Fruit fly (Drosophila melanogaster) whole organism, embryonic: ENCODE data around the gene mib2.

ENCODE experiments used
- Bgb ChIP-seq: fragments of 200-800 bp; sonication (Bioruptor generic); IDR thresholded peaks from 2 replicates; pipeline ENCODE4 v1.3.6; 2022; ENCODE audit warnings: missing biosample characterization, missing genetic modification characterization; ENCODE audit not compliant: partially characterized antibody
- CG10366 ChIP-seq: fragments of 200-800 bp; sonication (Bioruptor generic); IDR thresholded peaks from 2 replicates; pipeline ENCODE4 v1.3.6; 2022; ENCODE audit warnings: missing biosample characterization, missing genetic modification characterization
- CG12219 ChIP-seq: fragments of 200-800 bp; sonication (Bioruptor generic); optimal IDR thresholded peaks from 3 replicates; lab custom pipeline; 2018; ENCODE audit warnings: missing biosample characterization, mild to moderate bottlenecking, missing genetic modification characterization
- CG14710 ChIP-seq: fragments of 200-800 bp; sonication (Bioruptor generic); optimal IDR thresholded peaks from 3 replicates; lab custom pipeline; 2019; ENCODE audit warnings: missing biosample characterization, mild to moderate bottlenecking, missing genetic modification characterization, moderate library complexity
- CG15601 ChIP-seq: fragments of 200-800 bp; sonication (Bioruptor generic); optimal IDR thresholded peaks from 3 replicates; lab custom pipeline; 2019; ENCODE audit warnings: missing biosample characterization, mild to moderate bottlenecking, missing genetic modification characterization, moderate library complexity
- CG16813 ChIP-seq: fragments of 200-800 bp; sonication (Bioruptor generic); IDR thresholded peaks from 3 replicates; pipeline ENCODE4 v1.3.6; 2022; ENCODE audit warnings: missing biosample characterization, missing genetic modification characterization; ENCODE audit not compliant: partially characterized antibody
- CG16815 ChIP-seq: fragments of 200-800 bp; sonication (Bioruptor generic); optimal IDR thresholded peaks from 3 replicates; lab custom pipeline; 2017; ENCODE audit warnings: missing biosample characterization, mild to moderate bottlenecking, missing genetic modification characterization
- CG16863 ChIP-seq: fragments of 200-800 bp; sonication (Bioruptor generic); optimal IDR thresholded peaks from 3 replicates; lab custom pipeline; 2016; ENCODE audit warnings: missing biosample characterization, missing genetic modification characterization
- CG32767 ChIP-seq: fragments of 200-800 bp; sonication (Bioruptor generic); IDR thresholded peaks from 2 replicates; pipeline ENCODE4 v1.3.6; 2022; ENCODE audit warnings: missing biosample characterization, missing genetic modification characterization
- CG33557 ChIP-seq: fragments of 200-800 bp; sonication (Bioruptor generic); optimal IDR thresholded peaks from 2 replicates; lab custom pipeline; 2019; ENCODE audit warnings: missing biosample characterization, mild to moderate bottlenecking, missing genetic modification characterization, moderate library complexity
- CG3726 ChIP-seq: fragments of 200-800 bp; sonication (Bioruptor generic); IDR thresholded peaks from 3 replicates; pipeline ENCODE4, ENCODE4 v1.3.6; 2022; ENCODE audit warnings: missing biosample characterization, missing genetic modification characterization
- CG5953 ChIP-seq: fragments of 200-800 bp; sonication (Bioruptor generic); IDR thresholded peaks from 2 replicates; pipeline ENCODE4 v1.3.6; 2022; ENCODE audit warnings: missing biosample characterization, missing genetic modification characterization
- CG7372 ChIP-seq: fragments of 200-800 bp; sonication (Bioruptor generic); IDR thresholded peaks from 2 replicates; pipeline ENCODE4 v1.3.6; 2022; ENCODE audit warnings: missing biosample characterization, missing genetic modification characterization
- CG7556 ChIP-seq: fragments of 200-800 bp; sonication (Bioruptor generic); optimal IDR thresholded peaks from 2 replicates; lab custom pipeline; 2017; ENCODE audit warnings: missing biosample characterization, mild to moderate bottlenecking, missing genetic modification characterization
- CG7963 ChIP-seq: fragments of 200-800 bp; sonication (Bioruptor generic); IDR thresholded peaks from 3 replicates; pipeline ENCODE4 v1.3.6; 2022; ENCODE audit warnings: missing biosample characterization, missing genetic modification characterization; ENCODE audit not compliant: partially characterized antibody
- CG9727 ChIP-seq: fragments of 200-800 bp; sonication (Bioruptor generic); optimal IDR thresholded peaks from 3 replicates; lab custom pipeline; 2017; ENCODE audit warnings: missing biosample characterization, mild to moderate bottlenecking, missing genetic modification characterization
- Dek ChIP-seq: fragments of 200-800 bp; sonication (Bioruptor generic); optimal IDR thresholded peaks from 3 replicates; lab custom pipeline; 2019; ENCODE audit warnings: missing biosample characterization, mild to moderate bottlenecking, missing genetic modification characterization, moderate library complexity
- Doc3 ChIP-seq: fragments of 200-800 bp; sonication (Bioruptor generic); IDR thresholded peaks from 3 replicates; pipeline ENCODE4 v1.3.6; 2022; ENCODE audit warnings: missing biosample characterization, missing genetic modification characterization; ENCODE audit not compliant: partially characterized antibody
- Ets97D ChIP-seq: fragments of 200-800 bp; sonication (Bioruptor generic); optimal IDR thresholded peaks from 3 replicates; lab custom pipeline; 2016; ENCODE audit warnings: missing biosample characterization, missing genetic modification characterization
- Hr78 ChIP-seq, 2 experiments: fragments of 200-800 bp in 1 of 2; fragments of >200 bp in 1 of 2; sonication (Bioruptor generic) in 1 of 2; optimal IDR thresholded peaks; 2 replicates each; lab custom pipeline; 2017 to 2019; ENCODE audit warnings: missing biosample characterization in 2 of 2, missing genetic modification characterization in 2 of 2, mild to moderate bottlenecking in 1 of 2, moderate library complexity in 1 of 2
- Meics ChIP-seq: fragments of 200-800 bp; sonication (Bioruptor generic); optimal IDR thresholded peaks from 2 replicates; lab custom pipeline; 2017; ENCODE audit warnings: missing biosample characterization, mild to moderate bottlenecking, missing genetic modification characterization
- NFAT ChIP-seq: fragments of 200-800 bp; sonication (Bioruptor generic); IDR thresholded peaks from 2 replicates; pipeline ENCODE4 v1.3.6; 2022; ENCODE audit warnings: missing biosample characterization, missing genetic modification characterization
- Nf-YB ChIP-seq: fragments of 200-800 bp; sonication (Bioruptor generic); optimal IDR thresholded peaks from 3 replicates; lab custom pipeline; 2019; ENCODE audit warnings: missing biosample characterization, mild to moderate bottlenecking, missing genetic modification characterization, moderate library complexity
- Rfx ChIP-seq: fragments of 200-800 bp; sonication (Bioruptor generic); IDR thresholded peaks from 2 replicates; pipeline ENCODE4 v1.3.6; 2022; ENCODE audit warnings: missing biosample characterization, missing genetic modification characterization
- Sin3A ChIP-seq: fragments of >200 bp; optimal IDR thresholded peaks from 2 replicates; lab custom pipeline; 2018
- Six4 ChIP-seq: fragments of 200-800 bp; sonication (Bioruptor generic); optimal IDR thresholded peaks from 2 replicates; lab custom pipeline; 2016; ENCODE audit warnings: missing biosample characterization, missing genetic modification characterization
- Stat92E ChIP-seq, 3 experiments: fragments of >200 bp in 2 of 3; fragments of 200-800 bp in 1 of 3; sonication (Bioruptor generic) in 1 of 3; optimal IDR thresholded peaks; 2 replicates each; lab custom pipeline; 2017 to 2019; ENCODE audit warnings: missing biosample characterization in 3 of 3, missing genetic modification characterization in 3 of 3, mild to moderate bottlenecking in 1 of 3, moderate library complexity in 1 of 3
- Xrp1 ChIP-seq: fragments of 200-800 bp; sonication (Bioruptor generic); IDR thresholded peaks from 2 replicates; pipeline ENCODE4 v1.3.6; 2022; ENCODE audit warnings: missing biosample characterization, missing genetic modification characterization
- aop ChIP-seq: fragments of 200-800 bp; sonication (Bioruptor generic); IDR thresholded peaks from 2 replicates; pipeline ENCODE4 v1.3.6; 2022; ENCODE audit warnings: missing biosample characterization, missing genetic modification characterization
- bab2 ChIP-seq: fragments of 200-800 bp; sonication (Bioruptor generic); optimal IDR thresholded peaks from 2 replicates; lab custom pipeline; 2016; ENCODE audit warnings: missing biosample characterization, missing genetic modification characterization
- dan ChIP-seq: fragments of 200-800 bp; sonication (Bioruptor generic); IDR thresholded peaks from 2 replicates; pipeline ENCODE4 v1.3.6; 2022; ENCODE audit warnings: missing biosample characterization, missing genetic modification characterization
- dati ChIP-seq: fragments of 200-800 bp; sonication (Bioruptor generic); IDR thresholded peaks from 2 replicates; pipeline ENCODE4 v1.3.6; 2022; ENCODE audit warnings: missing biosample characterization, missing genetic modification characterization
- disco-r ChIP-seq: fragments of 200-800 bp; sonication (Bioruptor generic); optimal IDR thresholded peaks from 2 replicates; lab custom pipeline; 2016; ENCODE audit warnings: missing biosample characterization, missing genetic modification characterization
- emc ChIP-seq: fragments of 200-800 bp; sonication (Bioruptor generic); optimal IDR thresholded peaks from 2 replicates; lab custom pipeline; 2016; ENCODE audit warnings: missing biosample characterization, missing genetic modification characterization
- ewg ChIP-seq: fragments of 200-800 bp; sonication (Bioruptor generic); optimal IDR thresholded peaks from 3 replicates; lab custom pipeline; 2017; ENCODE audit warnings: mild to moderate bottlenecking, missing biosample characterization, missing genetic modification reagents, missing genetic modification characterization
- fru ChIP-seq: fragments of >200 bp; optimal IDR thresholded peaks from 2 replicates; lab custom pipeline; 2017
- gt ChIP-seq: fragments of 200-800 bp; sonication (Bioruptor generic); IDR thresholded peaks from 2 replicates; pipeline ENCODE4 v1.3.6; 2022; ENCODE audit warnings: missing biosample characterization, missing genetic modification characterization
- jing ChIP-seq: fragments of 200-800 bp; sonication (Bioruptor generic); optimal IDR thresholded peaks from 2 replicates; lab custom pipeline; 2018; ENCODE audit warnings: missing biosample characterization, mild to moderate bottlenecking, missing genetic modification characterization
- lbe ChIP-seq: fragments of 200-800 bp; sonication (Bioruptor generic); optimal IDR thresholded peaks from 2 replicates; lab custom pipeline; 2016; ENCODE audit warnings: missing biosample characterization, mild to moderate bottlenecking, missing genetic modification characterization
- pan ChIP-seq, 4 experiments: fragments of >200 bp in 3 of 4; fragments of 200-800 bp in 1 of 4; sonication (Bioruptor generic) in 1 of 4; optimal IDR thresholded peaks in 3 of 4; IDR thresholded peaks in 1 of 4; 2 replicates each; pipeline versions ENCODE4 v1.3.6 to Lab custom; 2017 to 2022; ENCODE audit warnings: missing biosample characterization in 2 of 4, missing genetic modification characterization in 2 of 4, mixed read lengths in 1 of 4
- psq ChIP-seq: fragments of 200-800 bp; sonication (Bioruptor generic); optimal IDR thresholded peaks from 2 replicates; lab custom pipeline; 2017; ENCODE audit warnings: missing biosample characterization, missing genetic modification characterization
- sc ChIP-seq, 3 experiments: fragments of >200 bp in 2 of 3; fragments of 200-800 bp in 1 of 3; sonication (Bioruptor generic) in 1 of 3; optimal IDR thresholded peaks; 2 replicates in 2 of 3; 3 replicates in 1 of 3; lab custom pipeline; 2017; ENCODE audit warnings: mild to moderate bottlenecking in 1 of 3, missing biosample characterization in 1 of 3, missing genetic modification characterization in 1 of 3, missing genetic modification reagents in 1 of 3
- slp2 ChIP-seq: fragments of 200-800 bp; sonication (Bioruptor generic); optimal IDR thresholded peaks from 2 replicates; lab custom pipeline; 2016; ENCODE audit warnings: missing biosample characterization, missing genetic modification characterization
- so ChIP-seq: fragments of 200-800 bp; sonication (Bioruptor generic); IDR thresholded peaks from 3 replicates; pipeline ENCODE4 v1.3.6; 2022; ENCODE audit warnings: missing biosample characterization, missing genetic modification characterization
- sqz ChIP-seq: fragments of 200-800 bp; sonication (Bioruptor generic); optimal IDR thresholded peaks from 3 replicates; lab custom pipeline; 2018; ENCODE audit warnings: missing biosample characterization, mild to moderate bottlenecking, missing genetic modification characterization
- tap ChIP-seq: fragments of 200-800 bp; optimal IDR thresholded peaks from 3 replicates; lab custom pipeline; 2019; ENCODE audit warnings: missing biosample characterization, mild to moderate bottlenecking, missing genetic modification characterization, moderate library complexity
- tna ChIP-seq: fragments of 200-800 bp; sonication (Bioruptor generic); IDR thresholded peaks from 2 replicates; pipeline ENCODE4 v1.3.6; 2022; ENCODE audit warnings: missing biosample characterization, missing genetic modification characterization; ENCODE audit not compliant: partially characterized antibody
- unpg ChIP-seq: fragments of 200-800 bp; sonication (Bioruptor generic); optimal IDR thresholded peaks from 3 replicates; lab custom pipeline; 2018; ENCODE audit warnings: missing biosample characterization, mild to moderate bottlenecking, missing genetic modification characterization, moderate library complexity

Gene mib2

DNA sequence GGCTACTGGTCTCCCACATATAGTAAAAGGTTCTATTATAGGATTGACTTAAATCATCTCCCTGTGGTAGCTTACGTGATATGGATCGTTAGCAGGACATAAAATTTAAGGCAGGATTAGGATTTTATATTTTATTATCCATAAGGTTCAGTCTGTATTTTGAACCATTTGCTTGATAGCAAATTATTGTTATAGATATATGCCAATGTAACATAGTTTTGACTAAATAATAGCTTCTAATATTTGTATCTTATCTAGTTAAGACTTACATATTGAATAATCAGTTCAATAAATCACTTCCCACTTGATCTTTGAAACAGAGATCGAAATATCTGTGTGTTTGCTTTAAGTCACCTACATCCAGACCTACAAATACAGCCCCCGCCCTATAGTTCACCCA, 23.7 kb upstream of the mib2 start, which contains the start of gene robl37BC:
robl37BC (plus strand) TSS at position 301 of the 400 bp plus-strand sequence.
- TF ChIP-seq tna, result no peak
- TF ChIP-seq CG7963 (GFP tag; lab: Robert Waterston, UW), result no peak
- no peak for TF ChIP-seq Ets97D
- TF ChIP-seq aop, result no peak
- TF ChIP-seq disco-r, result no peak
- TF ChIP-seq CG10366 (GFP tag; lab: Robert Waterston, UW), result no peak
- TF ChIP-seq sc (optimal IDR thresholded peaks at IDR 0.05; lab: Kevin White, UChicago), result no peak
- TF ChIP-seq sc (GFP tag; optimal IDR thresholded peaks at IDR 0.05; lab: Kevin White, UChicago), result no peak
- TF ChIP-seq CG3726 (GFP tag; lab: Robert Waterston, UW), result no peak
- TF ChIP-seq pan (optimal IDR thresholded peaks at IDR 0.05; lab: Kevin White, UChicago), result no peak
- TF ChIP-seq pan (GFP tag; optimal IDR thresholded peaks at IDR 0.05 in 1 of 2, IDR thresholded peaks at IDR 0.05 in 1 of 2), result no peak
- TF ChIP-seq Six4 (GFP tag; lab: Kevin White, UChicago), result no peak
- no peak for TF ChIP-seq CG16815 (GFP tag; lab: Kevin White, UChicago)
- TF ChIP-seq emc (GFP tag; lab: Kevin White, UChicago), result no peak
- TF ChIP-seq CG5953, result no peak
- TF ChIP-seq unpg, result no peak
- TF ChIP-seq CG16863 (GFP tag; lab: Kevin White, UChicago), result no peak
- no peak for TF ChIP-seq CG9727 (GFP tag; lab: Kevin White, UChicago)
- no peak for TF ChIP-seq CG16813 (GFP tag; lab: Robert Waterston, UW)
- no peak for TF ChIP-seq Bgb (GFP tag; lab: Robert Waterston, UW)

DNA sequence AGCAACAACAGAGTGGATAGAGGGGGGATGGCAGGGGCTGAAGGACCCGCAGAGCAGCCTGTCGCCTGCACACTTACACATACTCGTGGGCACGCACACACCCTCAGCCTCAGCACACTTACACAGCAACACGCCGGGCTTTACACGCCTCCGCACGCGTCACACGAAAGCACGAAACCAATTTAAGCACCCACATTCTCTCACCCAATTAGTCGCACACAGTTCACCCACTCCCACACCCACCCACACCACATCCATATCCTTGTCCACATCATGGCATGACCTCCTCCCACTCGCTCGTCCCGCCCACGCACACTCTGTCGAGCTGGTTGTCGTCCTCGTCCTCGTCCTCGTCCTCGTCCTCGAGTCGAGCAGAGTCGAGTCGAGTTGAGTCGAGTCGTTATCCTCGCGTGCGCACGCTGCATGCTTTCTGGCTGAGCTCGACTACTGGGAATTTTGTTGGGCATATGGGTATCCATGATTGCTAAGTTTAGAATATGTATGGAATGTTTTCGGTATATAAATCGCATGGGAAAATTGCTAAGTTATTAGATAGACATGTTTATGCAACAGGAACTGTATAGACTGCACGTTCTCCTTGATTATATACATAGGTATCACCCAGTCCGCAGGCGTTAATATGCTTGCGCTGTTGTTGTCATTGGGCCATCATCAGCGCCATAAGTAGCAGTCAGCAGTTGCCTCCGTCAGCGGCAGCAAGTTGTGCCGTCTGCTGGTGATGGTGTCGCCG, 22.2 kb upstream of the mib2 start:
- TF ChIP-seq Sin3A (lab: Kevin White, UChicago) (no peak), Nf-YB (GFP tag; lab: Kevin White, UChicago) (peak; percentile 53), dan (GFP tag; lab: Robert Waterston, UW) (no peak), Xrp1 (GFP tag; lab: Robert Waterston, UW) (peak; percentile 84), Rfx (GFP tag; lab: Robert Waterston, UW) (peak; percentile 89), CG33557 (GFP tag; lab: Kevin White, UChicago) (no peak), jing (GFP tag; lab: Kevin White, UChicago) (peak; percentile 64), Hr78 (GFP tag; optimal IDR thresholded peaks at IDR 0.05; lab: Kevin White, UChicago) (no peak), CG7556 (GFP tag; lab: Kevin White, UChicago) (peak; percentile 91), CG32767 (GFP tag; lab: Robert Waterston, UW) (peak; percentile 64; the same call in 1 of the 2 replicates), psq (no peak), CG14710 (peak; percentile 51), fru (no peak), tap (peak; percentile 67), dati (GFP tag; lab: Robert Waterston, UW) (peak; percentile 43; the same call in 1 of the 2 replicates), ewg (peak; percentile 83), slp2 (GFP tag; lab: Kevin White, UChicago) (peak; percentile 69), NFAT (GFP tag; lab: Robert Waterston, UW) (peak; percentile 69), lbe (no peak), Meics (GFP tag; lab: Kevin White, UChicago) (peak; percentile 86), sqz (GFP tag; lab: Kevin White, UChicago) (peak; percentile 12), CG15601 (tag; lab: Kevin White, UChicago) (peak; percentile 69), so (GFP tag; lab: Robert Waterston, UW) (peak; percentile 71; the same call in 2 of the 3 replicates), Dek (tag; lab: Kevin White, UChicago) (peak; percentile 77), CG7372 (GFP tag; lab: Robert Waterston, UW) (peak; percentile 79), gt (0 out of 2 replicates have a peak, but pooled peaks have one; percentile 36), bab2 (GFP tag; lab: Kevin White, UChicago) (peak; percentile 86), Doc3 (GFP tag; lab: Robert Waterston, UW) (no peak), Stat92E (GFP tag; optimal IDR thresholded peaks at IDR 0.05; lab: Kevin White, UChicago) (no peak), CG12219 (GFP tag; lab: Kevin White, UChicago) (peak; percentile 80)
